Fruit fly (Drosophila melanogaster) whole organism, embryonic: ENCODE measurements around the gene CG34296.

ENCODE experiments used
- Atf6 ChIP-seq: fragments of 200-800 bp; sonication (Bioruptor generic); IDR thresholded peaks from 2 replicates; pipeline ENCODE4 v1.3.6; 2022; ENCODE audit warnings: missing biosample characterization, missing genetic modification characterization
- B-H2 ChIP-seq: fragments of 200-800 bp; sonication (Bioruptor generic); optimal IDR thresholded peaks from 2 replicates; lab custom pipeline; 2018; ENCODE audit warnings: missing biosample characterization, mild to moderate bottlenecking, missing genetic modification characterization
- CG10431 ChIP-seq: fragments of 200-800 bp; sonication (Bioruptor generic); optimal IDR thresholded peaks from 3 replicates; lab custom pipeline; 2018; ENCODE audit warnings: missing biosample characterization, mild to moderate bottlenecking, missing genetic modification characterization
- CG10565 ChIP-seq: fragments of 200-800 bp; sonication (Bioruptor generic); optimal IDR thresholded peaks from 3 replicates; lab custom pipeline; 2016; ENCODE audit warnings: missing biosample characterization, mild to moderate bottlenecking, missing genetic modification characterization
- CG11085 ChIP-seq: fragments of 200-800 bp; sonication (Bioruptor generic); IDR thresholded peaks from 2 replicates; pipeline ENCODE4 v1.3.6; 2022; ENCODE audit warnings: missing biosample characterization, missing genetic modification characterization
- CG12104 ChIP-seq: fragments of 200-800 bp; sonication (Bioruptor generic); optimal IDR thresholded peaks from 3 replicates; lab custom pipeline; 2016; ENCODE audit warnings: missing biosample characterization, missing genetic modification characterization
- CG12236 ChIP-seq: fragments of 200-800 bp; sonication (Bioruptor generic); optimal IDR thresholded peaks from 2 replicates; lab custom pipeline; 2016; ENCODE audit warnings: missing biosample characterization, missing genetic modification characterization
- CG12744 ChIP-seq: fragments of 200-800 bp; sonication (Bioruptor generic); optimal IDR thresholded peaks from 2 replicates; lab custom pipeline; 2016; ENCODE audit warnings: missing biosample characterization, missing genetic modification characterization
- CG14710 ChIP-seq: fragments of 200-800 bp; sonication (Bioruptor generic); optimal IDR thresholded peaks from 3 replicates; lab custom pipeline; 2019; ENCODE audit warnings: missing biosample characterization, mild to moderate bottlenecking, missing genetic modification characterization, moderate library complexity
- CG15601 ChIP-seq: fragments of 200-800 bp; sonication (Bioruptor generic); optimal IDR thresholded peaks from 3 replicates; lab custom pipeline; 2019; ENCODE audit warnings: missing biosample characterization, mild to moderate bottlenecking, missing genetic modification characterization, moderate library complexity
- CG1792 ChIP-seq: fragments of 200-800 bp; sonication (Bioruptor generic); optimal IDR thresholded peaks from 2 replicates; lab custom pipeline; 2016; ENCODE audit warnings: missing biosample characterization, missing genetic modification characterization
- CG18764 ChIP-seq: fragments of 200-800 bp; sonication (Bioruptor generic); optimal IDR thresholded peaks from 3 replicates; lab custom pipeline; 2016; ENCODE audit warnings: missing biosample characterization, missing genetic modification characterization
- CG31388 ChIP-seq: fragments of 200-800 bp; sonication (Bioruptor generic); optimal IDR thresholded peaks from 2 replicates; lab custom pipeline; 2016; ENCODE audit warnings: missing biosample characterization, missing genetic modification characterization
- CG32532 ChIP-seq: fragments of 200-800 bp; sonication (Bioruptor generic); IDR thresholded peaks from 2 replicates; pipeline ENCODE4 v1.3.6; 2022; ENCODE audit warnings: missing biosample characterization, missing genetic modification characterization
- CG32767 ChIP-seq: fragments of 200-800 bp; sonication (Bioruptor generic); IDR thresholded peaks from 2 replicates; pipeline ENCODE4 v1.3.6; 2022; ENCODE audit warnings: missing biosample characterization, missing genetic modification characterization
- CG32772 ChIP-seq: fragments of 200-800 bp; sonication (Bioruptor generic); IDR thresholded peaks from 2 replicates; pipeline ENCODE4 v1.3.6; 2022; ENCODE audit warnings: missing biosample characterization, missing genetic modification characterization
- CG33557 ChIP-seq: fragments of 200-800 bp; sonication (Bioruptor generic); optimal IDR thresholded peaks from 2 replicates; lab custom pipeline; 2019; ENCODE audit warnings: missing biosample characterization, mild to moderate bottlenecking, missing genetic modification characterization, moderate library complexity
- CG3407 ChIP-seq: fragments of 200-800 bp; sonication (Bioruptor generic); optimal IDR thresholded peaks from 2 replicates; lab custom pipeline; 2018; ENCODE audit warnings: missing biosample characterization, mild to moderate bottlenecking, missing genetic modification characterization
- CG4282 ChIP-seq: fragments of 200-800 bp; sonication (Bioruptor generic); optimal IDR thresholded peaks from 2 replicates; lab custom pipeline; 2016; ENCODE audit warnings: missing biosample characterization, missing genetic modification characterization
- CG5953 ChIP-seq: fragments of 200-800 bp; sonication (Bioruptor generic); IDR thresholded peaks from 2 replicates; pipeline ENCODE4 v1.3.6; 2022; ENCODE audit warnings: missing biosample characterization, missing genetic modification characterization
- CG7963 ChIP-seq: fragments of 200-800 bp; sonication (Bioruptor generic); IDR thresholded peaks from 3 replicates; pipeline ENCODE4 v1.3.6; 2022; ENCODE audit warnings: missing biosample characterization, missing genetic modification characterization; ENCODE audit not compliant: partially characterized antibody
- Deaf1 ChIP-seq: fragments of 200-800 bp; optimal IDR thresholded peaks from 3 replicates; lab custom pipeline; 2019; ENCODE audit warnings: missing biosample characterization, mild to moderate bottlenecking, missing genetic modification characterization, moderate library complexity
- Dip3 ChIP-seq: fragments of 200-800 bp; sonication (Bioruptor generic); optimal IDR thresholded peaks from 3 replicates; lab custom pipeline; 2016; ENCODE audit warnings: missing biosample characterization, missing genetic modification characterization
- Dll ChIP-seq: fragments of 200-800 bp; sonication (Bioruptor generic); IDR thresholded peaks from 4 replicates; pipeline ENCODE4 v1.3.6; 2022; ENCODE audit warnings: missing biosample characterization, missing genetic modification characterization; ENCODE audit not compliant: partially characterized antibody
- Dref ChIP-seq: fragments of 200-800 bp; sonication (Bioruptor generic); IDR thresholded peaks from 2 replicates; pipeline ENCODE4 v1.3.6; 2022; ENCODE audit warnings: missing biosample characterization, missing genetic modification characterization
- E2f2 ChIP-seq: fragments of 200-800 bp; sonication (Bioruptor generic); IDR thresholded peaks from 2 replicates; pipeline ENCODE4 v1.3.6; 2022; ENCODE audit warnings: missing biosample characterization, missing genetic modification characterization
- Gug ChIP-seq: fragments of 200-800 bp; sonication (Bioruptor generic); IDR thresholded peaks from 4 replicates; pipeline ENCODE4 v1.3.6; 2022; ENCODE audit warnings: missing biosample characterization, missing genetic modification characterization
- H15 ChIP-seq: fragments of 200-800 bp; sonication (Bioruptor generic); IDR thresholded peaks from 3 replicates; pipeline ENCODE4 v1.3.6; 2022; ENCODE audit warnings: missing biosample characterization, missing genetic modification characterization
- Mad ChIP-seq: fragments of 200-800 bp; sonication (Bioruptor generic); optimal IDR thresholded peaks from 2 replicates; lab custom pipeline; 2016; ENCODE audit warnings: missing biosample characterization, missing genetic modification characterization
- Med ChIP-seq: fragments of 200-800 bp; sonication (Bioruptor generic); peaks from one replicate; lab custom pipeline; 2016; ENCODE audit warnings: missing biosample characterization, missing genetic modification characterization, mild to moderate bottlenecking, inconsistent platforms, moderate library complexity
- NFAT ChIP-seq: fragments of 200-800 bp; sonication (Bioruptor generic); IDR thresholded peaks from 2 replicates; pipeline ENCODE4 v1.3.6; 2022; ENCODE audit warnings: missing biosample characterization, missing genetic modification characterization
- Taf1 ChIP-seq: fragments of 200-800 bp; sonication (Bioruptor generic); IDR thresholded peaks from 2 replicates; pipeline ENCODE4 v1.3.6; 2022; ENCODE audit warnings: missing biosample characterization, missing genetic modification characterization
- Vsx1 ChIP-seq: fragments of 200-800 bp; sonication (Bioruptor generic); optimal IDR thresholded peaks from 2 replicates; lab custom pipeline; 2017; ENCODE audit warnings: missing biosample characterization, mild to moderate bottlenecking, missing genetic modification characterization, missing genetic modification reagents
- al ChIP-seq: fragments of 200-800 bp; sonication (Bioruptor generic); IDR thresholded peaks from 2 replicates; pipeline ENCODE4 v1.3.6; 2022; ENCODE audit warnings: missing biosample characterization, missing genetic modification characterization
- aop ChIP-seq: fragments of 200-800 bp; sonication (Bioruptor generic); IDR thresholded peaks from 2 replicates; pipeline ENCODE4 v1.3.6; 2022; ENCODE audit warnings: missing biosample characterization, missing genetic modification characterization
- chm ChIP-seq: fragments of 200-800 bp; sonication (Bioruptor generic); IDR thresholded peaks from 2 replicates; pipeline ENCODE4 v1.3.6; 2022; ENCODE audit warnings: missing biosample characterization, missing genetic modification characterization
- da ChIP-seq: fragments of 200-800 bp; sonication (Bioruptor generic); optimal IDR thresholded peaks from 2 replicates; lab custom pipeline; 2016; ENCODE audit warnings: missing biosample characterization, missing genetic modification characterization
- dan ChIP-seq: fragments of 200-800 bp; sonication (Bioruptor generic); IDR thresholded peaks from 2 replicates; pipeline ENCODE4 v1.3.6; 2022; ENCODE audit warnings: missing biosample characterization, missing genetic modification characterization
- disco-r ChIP-seq: fragments of 200-800 bp; sonication (Bioruptor generic); optimal IDR thresholded peaks from 2 replicates; lab custom pipeline; 2016; ENCODE audit warnings: missing biosample characterization, missing genetic modification characterization
- dm ChIP-seq: fragments of 200-800 bp; sonication (Bioruptor generic); optimal IDR thresholded peaks from 3 replicates; lab custom pipeline; 2016; ENCODE audit warnings: missing biosample characterization, missing genetic modification characterization
- grau ChIP-seq: fragments of 200-800 bp; optimal IDR thresholded peaks from 3 replicates; lab custom pipeline; 2019; ENCODE audit warnings: missing biosample characterization, mild to moderate bottlenecking, missing genetic modification characterization, moderate library complexity
- hkb ChIP-seq, 2 experiments: fragments of 200-800 bp in 1 of 2; fragments of >200 bp in 1 of 2; sonication (Bioruptor generic) in 1 of 2; IDR thresholded peaks in 1 of 2; optimal IDR thresholded peaks in 1 of 2; 2 replicates each; pipeline versions ENCODE4 v1.3.6 to Lab custom; 2017 to 2022; ENCODE audit warnings: missing biosample characterization in 1 of 2, missing genetic modification characterization in 1 of 2
- insv ChIP-seq, 2 experiments: fragments of 200-800 bp; sonication (Bioruptor generic); optimal IDR thresholded peaks; 3 replicates each; lab custom pipeline; 2016 to 2018; ENCODE audit warnings: missing biosample characterization in 2 of 2, missing genetic modification characterization in 2 of 2
- lola ChIP-seq, 3 experiments: fragments of >200 bp in 2 of 3; fragments of 200-800 bp in 1 of 3; sonication (Bioruptor generic) in 1 of 3; optimal IDR thresholded peaks; 2 replicates each; lab custom pipeline; 2017 to 2019; ENCODE audit warnings: missing biosample characterization in 3 of 3, missing genetic modification characterization in 3 of 3, mild to moderate bottlenecking in 1 of 3, moderate library complexity in 1 of 3
- mirr ChIP-seq: fragments of 200-800 bp; sonication (Bioruptor generic); optimal IDR thresholded peaks from 3 replicates; lab custom pipeline; 2018; ENCODE audit warnings: missing biosample characterization, mild to moderate bottlenecking, missing genetic modification characterization
- nmo ChIP-seq: fragments of 200-800 bp; sonication (Bioruptor generic); optimal IDR thresholded peaks from 2 replicates; lab custom pipeline; 2018; ENCODE audit warnings: missing biosample characterization, mild to moderate bottlenecking, missing genetic modification characterization, moderate library complexity
- otp ChIP-seq: fragments of 200-800 bp; sonication (Bioruptor generic); IDR thresholded peaks from 3 replicates; pipeline ENCODE4, ENCODE4 v1.3.6; 2022; ENCODE audit warnings: missing biosample characterization, missing genetic modification characterization
- row ChIP-seq: fragments of 200-800 bp; sonication (Bioruptor generic); IDR thresholded peaks from 3 replicates; pipeline ENCODE4 v1.3.6; 2022; ENCODE audit warnings: missing biosample characterization, missing genetic modification characterization
- sim ChIP-seq: fragments of 200-800 bp; sonication (Bioruptor generic); IDR thresholded peaks from 2 replicates; pipeline ENCODE4 v1.3.6; 2022; ENCODE audit warnings: missing biosample characterization, missing genetic modification characterization
- stwl ChIP-seq: fragments of 200-800 bp; sonication (Bioruptor generic); optimal IDR thresholded peaks from 3 replicates; lab custom pipeline; 2018; ENCODE audit warnings: missing biosample characterization, mild to moderate bottlenecking, missing genetic modification characterization, moderate library complexity

CG34296 gene

DNA sequence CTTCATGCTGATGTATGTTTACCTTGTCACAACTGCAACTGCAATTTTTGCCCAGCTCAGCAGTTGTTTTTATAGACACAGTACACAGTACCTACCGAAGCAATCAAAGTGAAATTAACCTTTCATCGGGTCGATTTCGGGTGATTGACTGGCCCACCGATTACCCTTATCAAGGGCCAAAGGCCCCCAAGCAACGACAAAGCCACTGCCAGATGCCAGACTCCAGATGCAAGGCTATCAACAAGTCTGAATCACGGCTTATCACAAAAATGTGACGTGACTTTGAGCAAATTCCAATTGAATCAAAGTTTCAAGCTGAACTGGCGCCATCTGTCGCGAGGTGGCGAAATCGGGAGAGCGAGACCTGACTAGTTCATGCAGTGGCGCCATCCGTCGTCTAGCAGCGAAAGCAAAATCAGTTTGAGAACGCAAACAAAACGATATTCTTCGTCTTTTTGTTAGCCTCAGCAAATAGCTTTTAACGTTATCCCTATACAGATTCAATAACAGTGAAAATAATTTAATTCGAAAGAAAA lies 5.5 kb upstream of the CG34296 start, which contains the start of gene Obp99b (continued):
- TF ChIP-seq Dip3 (GFP tag; lab: Kevin White, UChicago) (peak; percentile 3), dan (GFP tag; lab: Robert Waterston, UW) (no peak), CG5953 (GFP tag; lab: Robert Waterston, UW) (peak; percentile 74; the same call in 1 of the 2 replicates), stwl (peak; percentile 32), Dref (GFP tag; lab: Robert Waterston, UW) (0 out of 2 replicates have a peak, but pooled peaks have one; percentile 10), nmo (peak; percentile 60), Deaf1 (tag; lab: Kevin White, UChicago) (no peak), Med (peak; percentile 98), CG32767 (no peak; the same call in 1 of the 2 replicates), da (GFP tag; lab: Kevin White, UChicago) (peak; percentile 25), otp (GFP tag; lab: Robert Waterston, UW) (peak; percentile 89), CG12236 (GFP tag; lab: Kevin White, UChicago) (peak; percentile 66), CG14710 (peak; percentile 42), Atf6 (GFP tag; lab: Robert Waterston, UW) (peak; percentile 50; the same call in 1 of the 2 replicates), Mad (peak; percentile 78), Dll (GFP tag; lab: Robert Waterston, UW) (no peak), CG15601 (tag; lab: Kevin White, UChicago) (peak; percentile 62), H15 (GFP tag; lab: Robert Waterston, UW) (peak; percentile 90), grau (tag; lab: Kevin White, UChicago) (peak; percentile 55), CG12744 (peak; percentile 3), CG32532 (GFP tag; lab: Robert Waterston, UW) (peak; percentile 91), dm (peak; percentile 70), CG3407 (GFP tag; lab: Kevin White, UChicago) (peak; percentile 76), CG31388 (GFP tag; lab: Kevin White, UChicago) (peak; percentile 14), CG33557 (GFP tag; lab: Kevin White, UChicago) (peak; percentile 77), E2f2 (GFP tag; lab: Robert Waterston, UW) (peak; percentile 40; the same call in 1 of the 2 replicates), CG10565 (GFP tag; lab: Kevin White, UChicago) (peak; percentile 5), CG11085 (peak; percentile 70), insv (GFP tag; optimal IDR thresholded peaks at IDR 0.05; lab: Kevin White, UChicago) (peak in 1 of 2 experiments; percentile 43), aop (GFP tag; lab: Robert Waterston, UW) (peak; percentile 35; the same call in 1 of the 2 replicates), Gug (GFP tag; lab: Robert Waterston, UW) (peak; percentile 53; the same call in 3 of the 4 replicates), CG7963 (GFP tag; lab: Robert Waterston, UW) (no peak), CG18764 (GFP tag; lab: Kevin White, UChicago) (peak; percentile 65), CG1792 (GFP tag; lab: Kevin White, UChicago) (peak; percentile 60), CG12104 (GFP tag; lab: Kevin White, UChicago) (peak; percentile 63), CG4282 (GFP tag; lab: Kevin White, UChicago) (peak; percentile 14), lola (GFP tag; optimal IDR thresholded peaks at IDR 0.05; lab: Kevin White, UChicago) (peak in 1 of 3 experiments; percentile 23), hkb (optimal IDR thresholded peaks at IDR 0.05; lab: Kevin White, UChicago) (no peak), hkb (GFP tag; IDR thresholded peaks at IDR 0.05; lab: Robert Waterston, UW) (peak; percentile 78), B-H2 (GFP tag; lab: Kevin White, UChicago) (peak; percentile 27), CG10431 (GFP tag; lab: Kevin White, UChicago) (peak; percentile 87), al (GFP tag; lab: Robert Waterston, UW) (peak; percentile 41; the same call in 1 of the 2 replicates), row (GFP tag; lab: Robert Waterston, UW) (peak; percentile 29; the same call in 1 of the 3 replicates), chm (peak; percentile 87), NFAT (GFP tag; lab: Robert Waterston, UW) (peak; percentile 90), sim (peak; percentile 74; the same call in 1 of the 2 replicates), Taf1 (no peak), CG32772 (GFP tag; lab: Robert Waterston, UW) (peak; percentile 61), mirr (GFP tag; lab: Kevin White, UChicago) (peak; percentile 88), Vsx1 (peak; percentile 69), disco-r (peak; percentile 69)
